Worm (Caenorhabditis elegans) whole organism, L3 larva: ENCODE results near the gene btb-10.

Experiments used
- ama-1 ChIP-seq: fragments of 150-350 bp; optimal IDR thresholded peaks from 2 replicates; lab custom pipeline; 2018
- ceh-16 ChIP-seq: sonication (generic microtip); optimal IDR thresholded peaks from 2 replicates; lab custom pipeline; 2017; ENCODE audit warnings: missing biosample characterization, missing genetic modification characterization
- nhr-12 ChIP-seq: fragments of 150-350 bp; optimal IDR thresholded peaks from 2 replicates; lab custom pipeline; 2014; ENCODE audit warnings: missing biosample characterization, missing genetic modification characterization
- nhr-28 ChIP-seq: fragments of 150-350 bp; optimal IDR thresholded peaks from 2 replicates; lab custom pipeline; 2014; ENCODE audit warnings: missing biosample characterization, missing genetic modification characterization
- skn-1 ChIP-seq: fragments of 150-350 bp; optimal IDR thresholded peaks from 2 replicates; lab custom pipeline; 2014; ENCODE audit warnings: missing biosample characterization, missing genetic modification characterization
- zag-1 ChIP-seq: fragments of 150-350 bp; optimal IDR thresholded peaks from 2 replicates; lab custom pipeline; 2014; ENCODE audit warnings: missing biosample characterization, missing genetic modification characterization

DNA sequence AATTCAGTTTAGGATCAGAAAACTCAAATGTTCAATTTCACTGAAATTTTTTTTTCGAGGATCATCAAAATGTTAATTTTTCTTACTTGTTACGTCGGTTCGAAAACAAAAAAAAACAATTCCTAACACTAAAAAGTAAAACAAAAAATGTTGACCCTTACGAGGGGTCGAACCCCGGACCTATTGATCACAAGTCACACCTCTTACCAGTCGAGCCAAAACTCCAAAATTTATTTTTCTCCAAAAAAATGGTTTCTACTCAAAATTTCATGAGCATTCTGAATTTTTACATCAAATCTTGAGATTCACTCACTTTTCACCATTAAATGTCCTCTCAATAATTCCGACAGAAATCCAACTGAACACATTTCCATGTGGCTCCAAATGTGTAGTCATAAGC lies 41.6 kb upstream of the btb-10 start:
- TF ChIP-seq ceh-16 (tag; lab: Kevin White, UChicago), result no peak
- TF ChIP-seq nhr-28 (tag; lab: Kevin White, UChicago), result no peak
- no peak for TF ChIP-seq ama-1 (lab: Kevin White, UChicago)
- no peak for TF ChIP-seq zag-1 (tag; lab: Kevin White, UChicago)
- no peak for TF ChIP-seq nhr-12 (tag; lab: Kevin White, UChicago)
- TF ChIP-seq skn-1 (tag; lab: Kevin White, UChicago), result no peak
